Worm (Caenorhabditis elegans) whole organism, L4 larva: ENCODE data around the gene ZK863.8.

ENCODE experiments used
- nhr-25 ChIP-seq: sonication (generic microtip); optimal IDR thresholded peaks from 2 replicates; lab custom pipeline; 2017; ENCODE audit warnings: missing genetic modification characterization, mild to moderate bottlenecking, missing compliant biosample characterization, antibody characterized with exemption, moderate library complexity, borderline replicate concordance; ENCODE audit not compliant: insufficient read depth
- pha-4 ChIP-seq, 2 experiments: fragments of 150-350 bp in 1 of 2; fragments of 200-800 bp in 1 of 2; sonication (Bioruptor generic) in 1 of 2; IDR thresholded peaks in 1 of 2; optimal IDR thresholded peaks in 1 of 2; 2 replicates each; pipeline versions ENCODE4 v1.3.6 to Lab custom; 2014 to 2022; ENCODE audit warnings: missing genetic modification characterization in 2 of 2, missing genetic modification reagents in 2 of 2, missing biosample characterization in 1 of 2, missing compliant biosample characterization in 1 of 2

- no peak for TF ChIP-seq pha-4 (GFP tag; IDR thresholded peaks at IDR 0.05; lab: Robert Waterston, UW)
- no peak for TF ChIP-seq pha-4 (tag; optimal IDR thresholded peaks at IDR 0.05; lab: Kevin White, UChicago)
- TF ChIP-seq nhr-25 (tag; lab: Kevin White, UChicago), result no peak
These were observed 49.4 kb downstream of the ZK863.8 start for ce11 chrV:12137942-12138341.
